Fruit fly (Drosophila melanogaster) whole organism, embryonic: Measurements from ENCODE around the gene CG32170.

ENCODE experiments used
- CG10147 ChIP-seq: fragments of 200-800 bp; sonication (Bioruptor generic); optimal IDR thresholded peaks from 2 replicates; lab custom pipeline; 2019; ENCODE audit warnings: missing biosample characterization, mild to moderate bottlenecking, missing genetic modification characterization, moderate library complexity
- CG10431 ChIP-seq: fragments of 200-800 bp; sonication (Bioruptor generic); optimal IDR thresholded peaks from 3 replicates; lab custom pipeline; 2018; ENCODE audit warnings: missing biosample characterization, mild to moderate bottlenecking, missing genetic modification characterization
- CG12071 ChIP-seq: fragments of 200-800 bp; sonication (Bioruptor generic); optimal IDR thresholded peaks from 3 replicates; lab custom pipeline; 2018; ENCODE audit warnings: missing biosample characterization, mild to moderate bottlenecking, missing genetic modification characterization
- CG13624 ChIP-seq: fragments of 200-800 bp; sonication (Bioruptor generic); optimal IDR thresholded peaks from 2 replicates; lab custom pipeline; 2016; ENCODE audit warnings: missing biosample characterization, missing genetic modification characterization
- CG33557 ChIP-seq: fragments of 200-800 bp; sonication (Bioruptor generic); optimal IDR thresholded peaks from 2 replicates; lab custom pipeline; 2019; ENCODE audit warnings: missing biosample characterization, mild to moderate bottlenecking, missing genetic modification characterization, moderate library complexity
- Dip3 ChIP-seq: fragments of 200-800 bp; sonication (Bioruptor generic); optimal IDR thresholded peaks from 3 replicates; lab custom pipeline; 2016; ENCODE audit warnings: missing biosample characterization, missing genetic modification characterization
- Myb ChIP-seq: fragments of 200-800 bp; sonication (Bioruptor generic); optimal IDR thresholded peaks from 2 replicates; lab custom pipeline; 2016; ENCODE audit warnings: missing biosample characterization, missing genetic modification characterization
- esg ChIP-seq: fragments of 200-800 bp; sonication (Bioruptor generic); conservative IDR thresholded peaks from 2 replicates; pipeline ENCODE4 v1.3.6; 2022; ENCODE audit warnings: missing biosample characterization, missing genetic modification characterization
- exex ChIP-seq: fragments of 200-800 bp; sonication (Bioruptor generic); optimal IDR thresholded peaks from 4 replicates; lab custom pipeline; 2018; ENCODE audit warnings: missing biosample characterization, mild to moderate bottlenecking, missing genetic modification characterization, moderate library complexity
- nom ChIP-seq: fragments of 200-800 bp; sonication (Bioruptor generic); optimal IDR thresholded peaks from 2 replicates; lab custom pipeline; 2017; ENCODE audit warnings: missing biosample characterization, missing genetic modification characterization, mild to moderate bottlenecking, moderate library complexity, missing genetic modification reagents

DNA sequence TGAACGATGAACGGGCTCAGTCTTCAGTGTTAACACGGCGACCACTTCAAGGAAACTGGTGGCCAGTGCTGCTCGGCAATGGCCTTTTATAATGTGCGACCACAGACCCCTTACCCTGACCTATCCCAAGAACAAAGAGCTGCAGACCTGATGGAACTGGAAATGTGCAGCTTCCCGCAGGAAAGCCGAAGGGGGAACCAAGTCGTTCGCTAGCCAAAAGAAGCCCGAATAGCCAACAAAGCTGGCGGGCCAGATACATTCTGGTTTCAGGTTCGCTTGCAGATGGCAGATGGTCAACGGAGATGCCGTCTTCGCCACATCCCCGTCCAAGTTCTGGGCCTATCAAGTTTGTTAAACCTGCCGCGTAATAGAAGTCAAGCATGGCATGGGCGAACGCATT is 50.3 kb downstream of the CG32170 start, which contains the start of gene CG13023:
- TF ChIP-seq Dip3 (GFP tag; lab: Kevin White, UChicago) (no peak), CG10147 (GFP tag; lab: Kevin White, UChicago) (no peak), esg (no peak), CG13624 (GFP tag; lab: Kevin White, UChicago) (no peak), exex (tag; lab: Kevin White, UChicago) (no peak), CG10431 (GFP tag; lab: Kevin White, UChicago) (no peak), Myb (GFP tag; lab: Kevin White, UChicago) (no peak), CG33557 (GFP tag; lab: Kevin White, UChicago) (no peak), CG12071 (GFP tag; lab: Kevin White, UChicago) (no peak), nom (GFP tag; lab: Kevin White, UChicago) (peak; percentile 62)
